Fruit fly (Drosophila melanogaster) whole organism, adult: ENCODE data around the gene corolla.
A peak's percentile ranks its signal among the peaks of the same experiment; 100 is the strongest.

Source experiments
- CG11617 ChIP-seq: fragments of 200-800 bp; sonication (Bioruptor generic); optimal IDR thresholded peaks from 2 replicates; lab custom pipeline; 2017; ENCODE audit warnings: mild to moderate bottlenecking, missing biosample characterization, missing genetic modification reagents, missing genetic modification characterization
- CG14711 ChIP-seq: fragments of 200-800 bp; sonication (Bioruptor generic); optimal IDR thresholded peaks from 2 replicates; lab custom pipeline; 2018; ENCODE audit warnings: missing biosample characterization, mild to moderate bottlenecking, missing genetic modification characterization, moderate library complexity
- CG1620 ChIP-seq: fragments of 200-800 bp; sonication (Bioruptor generic); optimal IDR thresholded peaks from 2 replicates; lab custom pipeline; 2016; ENCODE audit warnings: missing biosample characterization, missing genetic modification characterization
- CG5204 ChIP-seq: fragments of 200-800 bp; sonication (Bioruptor generic); optimal IDR thresholded peaks from 2 replicates; lab custom pipeline; 2016; ENCODE audit warnings: missing biosample characterization, missing genetic modification characterization
- CG7045 ChIP-seq: fragments of 200-800 bp; sonication (Bioruptor generic); optimal IDR thresholded peaks from 2 replicates; lab custom pipeline; 2017; ENCODE audit warnings: missing biosample characterization, mild to moderate bottlenecking, missing genetic modification characterization
- CG7101 ChIP-seq: fragments of 200-800 bp; sonication (Bioruptor generic); optimal IDR thresholded peaks from 2 replicates; lab custom pipeline; 2018; ENCODE audit warnings: missing biosample characterization, mild to moderate bottlenecking, missing genetic modification characterization, moderate library complexity
- Clk ChIP-seq: fragments of 200-800 bp; sonication (Bioruptor generic); optimal IDR thresholded peaks from 2 replicates; lab custom pipeline; 2017; ENCODE audit warnings: missing biosample characterization, missing genetic modification characterization
- Hr96 ChIP-seq: fragments of 200-800 bp; sonication (Bioruptor generic); optimal IDR thresholded peaks from 2 replicates; lab custom pipeline; 2016; ENCODE audit warnings: missing biosample characterization, missing genetic modification characterization
- bab1 ChIP-seq: fragments of 200-800 bp; sonication (Bioruptor generic); optimal IDR thresholded peaks from 3 replicates; lab custom pipeline; 2019; ENCODE audit warnings: missing biosample characterization, mild to moderate bottlenecking, missing genetic modification characterization, moderate library complexity
- cic ChIP-seq: fragments of 200-800 bp; sonication (Bioruptor generic); optimal IDR thresholded peaks from 2 replicates; lab custom pipeline; 2017; ENCODE audit warnings: missing biosample characterization, mild to moderate bottlenecking, missing genetic modification characterization, moderate library complexity
- cnc ChIP-seq, 2 experiments: fragments of >200 bp; optimal IDR thresholded peaks; 2 replicates each; lab custom pipeline; 2017
- kay ChIP-seq: fragments of 200-800 bp; sonication (Bioruptor generic); peaks from one replicate; lab custom pipeline; 2016; ENCODE audit warnings: missing biosample characterization, missing genetic modification characterization, borderline replicate concordance
- ovo ChIP-seq: fragments of 200-800 bp; sonication (Bioruptor generic); optimal IDR thresholded peaks from 2 replicates; lab custom pipeline; 2016; ENCODE audit warnings: missing biosample characterization, missing genetic modification characterization
- pad ChIP-seq: fragments of 200-800 bp; sonication (Bioruptor generic); optimal IDR thresholded peaks from 3 replicates; lab custom pipeline; 2017; ENCODE audit warnings: missing biosample characterization, missing genetic modification characterization, mild to moderate bottlenecking, moderate library complexity, missing genetic modification reagents

dm6 chrX:17651216-17651997 is 19.6 kb upstream of the corolla start:
- TF ChIP-seq Clk (GFP tag; lab: Kevin White, UChicago) (no peak), CG14711 (tag; lab: Kevin White, UChicago) (no peak), CG5204 (no peak), cic (GFP tag; lab: Kevin White, UChicago) (no peak), kay (GFP tag; lab: Kevin White, UChicago) (no peak), Hr96 (GFP tag; lab: Kevin White, UChicago) (no peak), CG11617 (GFP tag; lab: Kevin White, UChicago) (no peak), ovo (GFP tag; lab: Kevin White, UChicago) (peak; percentile 38), pad (GFP tag; lab: Kevin White, UChicago) (peak; percentile 91), bab1 (GFP tag; lab: Kevin White, UChicago) (no peak), CG7101 (tag; lab: Kevin White, UChicago) (no peak), CG7045 (GFP tag; lab: Kevin White, UChicago) (no peak), cnc (optimal IDR thresholded peaks at IDR 0.05; lab: Kevin White, UChicago) (no peak), CG1620 (GFP tag; lab: Kevin White, UChicago) (no peak)
